Worm (Caenorhabditis elegans) whole organism, L2 larva: Measurements from ENCODE around the gene srv-24.
"Not testable (repeated sequence)": the region's sequence is repeated elsewhere in the genome, so short reads cannot be mapped to it uniquely, and the experiment has no call there.

Source experiments
- Y55F3AM.14 ChIP-seq: fragments of 200-800 bp; sonication (Bioruptor generic); optimal IDR thresholded peaks from 2 replicates; lab custom pipeline; 2018; ENCODE audit warnings: mild to moderate bottlenecking, missing genetic modification characterization, missing compliant biosample characterization
- ZK546.5 ChIP-seq: sonication (generic microtip); optimal IDR thresholded peaks from 2 replicates; lab custom pipeline; 2017; ENCODE audit warnings: missing biosample characterization, missing genetic modification characterization
- alr-1 ChIP-seq: fragments of 150-350 bp; optimal IDR thresholded peaks from 2 replicates; lab custom pipeline; 2014; ENCODE audit warnings: missing biosample characterization, missing genetic modification characterization
- ama-1 ChIP-seq: fragments of 150-350 bp; optimal IDR thresholded peaks from 2 replicates; lab custom pipeline; 2018; ENCODE audit warnings: inconsistent platforms
- blmp-1 ChIP-seq: sonication (generic microtip); optimal IDR thresholded peaks from 2 replicates; lab custom pipeline; 2017; ENCODE audit warnings: missing genetic modification characterization, mild to moderate bottlenecking, missing compliant biosample characterization, antibody characterized with exemption, moderate library complexity; ENCODE audit not compliant: insufficient read depth
- ceh-16 ChIP-seq: fragments of 150-350 bp; optimal IDR thresholded peaks from 2 replicates; lab custom pipeline; 2014; ENCODE audit warnings: missing biosample characterization, missing genetic modification characterization
- ceh-82 ChIP-seq: fragments of 150-350 bp; optimal IDR thresholded peaks from 2 replicates; lab custom pipeline; 2014; ENCODE audit warnings: missing biosample characterization, missing genetic modification characterization
- dmd-4 ChIP-seq: sonication (generic microtip); optimal IDR thresholded peaks from 2 replicates; lab custom pipeline; 2017; ENCODE audit warnings: missing biosample characterization, missing genetic modification characterization
- egl-27 ChIP-seq: sonication (generic microtip); optimal IDR thresholded peaks from 3 replicates; lab custom pipeline; 2017; ENCODE audit warnings: missing biosample characterization, missing genetic modification reagents, missing genetic modification characterization
- elt-1 ChIP-seq: fragments of 150-350 bp; optimal IDR thresholded peaks from 2 replicates; lab custom pipeline; 2014; ENCODE audit warnings: missing biosample characterization, missing genetic modification characterization
- elt-3 ChIP-seq: sonication (generic microtip); optimal IDR thresholded peaks from 2 replicates; lab custom pipeline; 2017; ENCODE audit warnings: missing biosample characterization, missing genetic modification characterization
- fos-1 ChIP-seq: fragments of 150-350 bp; optimal IDR thresholded peaks from 2 replicates; lab custom pipeline; 2014; ENCODE audit warnings: missing biosample characterization, missing genetic modification characterization
- gmeb-1 ChIP-seq: fragments of 150-350 bp; optimal IDR thresholded peaks from 2 replicates; lab custom pipeline; 2014; ENCODE audit warnings: missing biosample characterization, missing genetic modification characterization
- lin-11 ChIP-seq: fragments of 150-350 bp; sonication (generic microtip); optimal IDR thresholded peaks from 2 replicates; lab custom pipeline; 2014; ENCODE audit warnings: missing biosample characterization, missing genetic modification characterization, inconsistent platforms, mixed read lengths
- lin-13 ChIP-seq: fragments of 150-350 bp; optimal IDR thresholded peaks from 2 replicates; lab custom pipeline; 2014; ENCODE audit warnings: missing biosample characterization, missing genetic modification reagents, missing genetic modification characterization
- lsy-2 ChIP-seq, 2 experiments: fragments of 150-350 bp in 1 of 2; sonication (generic microtip) in 1 of 2; optimal IDR thresholded peaks; 2 replicates each; lab custom pipeline; 2014 to 2017; ENCODE audit warnings: missing biosample characterization in 2 of 2, missing genetic modification characterization in 2 of 2
- mab-5 ChIP-seq: fragments of 150-350 bp; optimal IDR thresholded peaks from 2 replicates; lab custom pipeline; 2014; ENCODE audit warnings: missing biosample characterization, missing genetic modification characterization
- mbf-1 ChIP-seq: sonication (generic microtip); optimal IDR thresholded peaks from 2 replicates; lab custom pipeline; 2017; ENCODE audit warnings: missing biosample characterization, missing genetic modification characterization
- mdl-1 ChIP-seq, 2 experiments: fragments of 150-350 bp in 1 of 2; sonication (generic microtip) in 1 of 2; optimal IDR thresholded peaks; 2 replicates each; lab custom pipeline; 2017; ENCODE audit warnings: missing biosample characterization in 2 of 2, missing genetic modification characterization in 2 of 2
- nhr-11 ChIP-seq: fragments of 150-350 bp; optimal IDR thresholded peaks from 2 replicates; lab custom pipeline; 2014; ENCODE audit warnings: missing biosample characterization, missing genetic modification characterization
- nhr-12 ChIP-seq: fragments of 150-350 bp; optimal IDR thresholded peaks from 2 replicates; lab custom pipeline; 2014; ENCODE audit warnings: missing biosample characterization, missing genetic modification characterization
- nhr-129 ChIP-seq: fragments of 150-350 bp; optimal IDR thresholded peaks from 2 replicates; lab custom pipeline; 2014; ENCODE audit warnings: missing biosample characterization, missing genetic modification characterization
- nhr-21 ChIP-seq: fragments of 150-350 bp; optimal IDR thresholded peaks from 2 replicates; lab custom pipeline; 2014; ENCODE audit warnings: missing biosample characterization, missing genetic modification characterization
- nhr-23 ChIP-seq: fragments of 150-350 bp; optimal IDR thresholded peaks from 2 replicates; lab custom pipeline; 2014; ENCODE audit warnings: missing biosample characterization, missing genetic modification reagents, missing genetic modification characterization
- nhr-6 ChIP-seq: fragments of 150-350 bp; optimal IDR thresholded peaks from 2 replicates; lab custom pipeline; 2014; ENCODE audit warnings: missing biosample characterization, missing genetic modification characterization
- nhr-77 ChIP-seq: fragments of 150-350 bp; optimal IDR thresholded peaks from 2 replicates; lab custom pipeline; 2014; ENCODE audit warnings: missing biosample characterization, missing genetic modification characterization
- peb-1 ChIP-seq: fragments of 150-350 bp; optimal IDR thresholded peaks from 2 replicates; lab custom pipeline; 2014; ENCODE audit warnings: missing biosample characterization, missing genetic modification characterization
- sem-4 ChIP-seq: fragments of 150-350 bp; optimal IDR thresholded peaks from 2 replicates; lab custom pipeline; 2014; ENCODE audit warnings: missing biosample characterization, missing genetic modification reagents, missing genetic modification characterization
- unc-39 ChIP-seq: fragments of 150-350 bp; optimal IDR thresholded peaks from 2 replicates; lab custom pipeline; 2014; ENCODE audit warnings: missing biosample characterization, missing genetic modification characterization
- unc-55 ChIP-seq: fragments of 150-350 bp; sonication (generic microtip); optimal IDR thresholded peaks from 3 replicates; lab custom pipeline; 2014; ENCODE audit warnings: missing biosample characterization, missing genetic modification reagents, missing genetic modification characterization
- unc-62 ChIP-seq: fragments of 150-350 bp; optimal IDR thresholded peaks from 2 replicates; lab custom pipeline; 2014; ENCODE audit warnings: missing biosample characterization, missing genetic modification reagents, missing genetic modification characterization
- zag-1 ChIP-seq: fragments of 150-350 bp; optimal IDR thresholded peaks from 2 replicates; lab custom pipeline; 2014; ENCODE audit warnings: missing biosample characterization, missing genetic modification characterization
- ztf-11 ChIP-seq: sonication (generic microtip); optimal IDR thresholded peaks from 2 replicates; lab custom pipeline; 2017; ENCODE audit warnings: missing biosample characterization, missing genetic modification characterization
- ztf-4 ChIP-seq: fragments of 150-350 bp; optimal IDR thresholded peaks from 2 replicates; lab custom pipeline; 2014; ENCODE audit warnings: missing biosample characterization, missing genetic modification characterization

The srv-24 gene

DNA sequence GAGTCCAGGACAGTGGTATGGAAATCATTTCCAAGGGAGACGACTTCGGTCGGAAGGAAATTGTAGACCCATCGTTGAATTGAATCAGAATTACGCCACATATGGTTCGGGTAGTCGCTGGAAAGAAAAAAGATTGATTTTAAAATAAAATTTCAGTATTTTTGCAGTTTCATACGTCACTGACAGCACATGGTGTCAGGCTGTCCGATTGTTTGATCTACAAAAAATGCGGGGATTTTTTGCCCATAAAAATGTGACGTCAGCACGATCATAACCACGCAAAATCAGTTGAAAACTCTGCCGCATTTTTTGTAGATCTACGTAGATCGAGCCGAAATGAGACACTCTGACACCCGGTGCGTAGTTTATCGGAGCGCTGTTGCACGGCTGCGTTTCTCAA is 26.7 kb upstream of the srv-24 start, which contains the start of gene Y73B6BL.12:
TSS of gene Y73B6BL.12 (minus strand) at position 101 of the 400 bp plus-strand sequence.
- not testable (repeated sequence) for TF ChIP-seq nhr-12, peb-1, egl-27

DNA sequence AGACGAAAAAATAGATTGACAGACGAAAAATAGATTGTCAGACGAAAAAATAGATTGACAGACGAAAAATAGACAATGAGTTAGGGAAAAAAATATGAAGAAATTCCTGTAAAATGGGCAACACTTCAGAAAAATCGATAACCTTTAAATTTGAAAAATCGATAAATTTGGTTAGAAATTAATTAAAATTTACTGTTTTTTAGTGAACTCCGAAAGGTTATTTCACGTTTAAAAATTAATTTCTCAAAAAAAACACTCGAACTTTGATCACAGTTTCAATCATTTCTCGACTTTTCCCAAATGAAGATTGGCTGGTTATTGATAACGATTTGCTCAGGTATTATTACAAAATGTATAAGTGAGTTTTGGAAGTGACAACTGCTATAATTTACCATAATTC is 16.8 kb upstream of the srv-24 start, which contains the start of gene csp-2:
TSS of gene csp-2 (plus strand) at position 301 of the 400 bp plus-strand sequence.
- TF ChIP-seq blmp-1 (tag; lab: Kevin White, UChicago) (no peak), egl-27 (no peak), dmd-4 (tag; lab: Kevin White, UChicago) (no peak), gmeb-1 (tag; lab: Kevin White, UChicago) (no peak), elt-3 (tag; lab: Kevin White, UChicago) (no peak), ztf-11 (tag; lab: Kevin White, UChicago) (no peak), mab-5 (tag; lab: Kevin White, UChicago) (no peak), nhr-23 (tag; lab: Kevin White, UChicago) (no peak), unc-39 (tag; lab: Kevin White, UChicago) (no peak), alr-1 (tag; lab: Kevin White, UChicago) (no peak), ama-1 (lab: Kevin White, UChicago) (no peak), unc-62 (no peak)

DNA sequence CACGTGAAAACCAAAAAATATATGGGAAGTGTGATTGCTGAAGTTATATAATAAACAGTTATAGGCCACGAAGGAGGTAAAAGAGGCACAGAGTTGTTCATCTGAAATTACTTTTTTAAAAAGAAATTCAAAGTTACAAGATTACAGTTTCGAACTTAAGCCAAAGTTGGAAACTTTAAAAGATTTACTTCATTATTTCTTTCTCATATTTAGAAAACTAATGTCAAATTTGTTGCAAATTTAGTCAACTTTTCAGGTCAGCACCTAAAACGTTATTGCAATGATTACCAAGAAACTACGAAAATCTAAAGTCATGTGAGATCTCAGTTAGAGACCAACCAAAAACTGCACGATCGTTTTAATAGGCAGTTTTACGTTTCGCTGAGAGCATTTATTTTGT is 13.0 kb upstream of the srv-24 start, which contains the start of gene srv-25:
TSS of gene srv-25 (minus strand) at position 101 of the 400 bp plus-strand sequence.
- TF ChIP-seq mbf-1 (no peak), gmeb-1 (tag; lab: Kevin White, UChicago) (no peak), lin-11 (no peak), ceh-82 (tag; lab: Kevin White, UChicago) (no peak), blmp-1 (tag; lab: Kevin White, UChicago) (no peak), ZK546.5 (tag; lab: Kevin White, UChicago) (no peak), nhr-129 (tag; lab: Kevin White, UChicago) (no peak), fos-1 (tag; lab: Kevin White, UChicago) (no peak), lsy-2 (tag; optimal IDR thresholded peaks at IDR 0.05; lab: Kevin White, UChicago) (no peak), nhr-21 (tag; lab: Kevin White, UChicago) (no peak), Y55F3AM.14 (GFP tag; lab: Kevin White, UChicago) (no peak), mdl-1 (tag; optimal IDR thresholded peaks at IDR 0.05; lab: Kevin White, UChicago) (no peak), nhr-6 (no peak), egl-27 (no peak), zag-1 (tag; lab: Kevin White, UChicago) (no peak), nhr-11 (tag; lab: Kevin White, UChicago) (no peak), ceh-16 (tag; lab: Kevin White, UChicago) (no peak), dmd-4 (tag; lab: Kevin White, UChicago) (no peak)

DNA sequence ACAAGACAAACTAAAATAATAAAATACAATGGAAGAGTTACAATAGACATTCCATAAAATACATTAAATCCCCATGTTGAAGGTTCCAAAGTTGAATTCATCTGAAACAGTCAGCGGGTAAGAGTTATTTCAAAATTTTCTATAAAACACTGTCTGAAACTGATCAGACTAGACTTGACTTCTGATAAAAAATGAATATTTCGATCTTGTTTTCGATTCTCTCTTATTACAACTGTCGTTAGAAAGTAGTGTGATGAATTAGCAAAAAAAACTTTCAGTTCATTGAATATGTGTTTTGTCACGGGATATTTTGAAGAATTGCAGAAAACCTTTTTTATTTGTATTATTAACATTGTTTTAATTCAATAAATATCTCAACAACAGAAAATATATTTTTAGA is 11.1 kb upstream of the srv-24 start, which contains the start of gene srv-26:
TSS of gene srv-26 (minus strand) at position 101 of the 400 bp plus-strand sequence.
- TF ChIP-seq unc-55 (GFP tag; lab: Kevin White, UChicago) (no peak), nhr-11 (tag; lab: Kevin White, UChicago) (no peak), unc-39 (tag; lab: Kevin White, UChicago) (no peak), mdl-1 (tag; optimal IDR thresholded peaks at IDR 0.05; lab: Kevin White, UChicago) (no peak), zag-1 (tag; lab: Kevin White, UChicago) (no peak), Y55F3AM.14 (GFP tag; lab: Kevin White, UChicago) (no peak), ceh-82 (tag; lab: Kevin White, UChicago) (no peak), unc-62 (no peak), nhr-77 (tag; lab: Kevin White, UChicago) (no peak)

DNA sequence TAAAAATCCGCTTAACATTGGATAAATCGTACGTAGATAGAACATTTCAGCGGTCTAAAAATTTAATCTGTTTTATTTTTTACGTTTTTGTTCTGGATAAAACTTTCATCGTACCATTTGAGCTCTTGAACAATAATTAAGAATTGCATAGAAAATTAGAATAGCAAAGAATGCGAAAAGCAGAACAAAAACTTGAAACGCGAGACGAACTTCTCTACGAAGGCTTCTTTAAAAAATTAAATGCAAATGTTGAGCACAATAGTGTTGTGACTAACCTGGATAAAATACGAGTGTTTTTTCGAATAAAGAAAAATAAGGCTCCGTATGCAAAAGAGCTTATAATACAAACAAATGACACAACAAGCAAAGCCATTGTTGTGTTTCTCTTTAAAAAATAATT is 8.9 kb upstream of the srv-24 start:
- TF ChIP-seq alr-1 (tag; lab: Kevin White, UChicago) (no peak), lin-13 (GFP tag; lab: Kevin White, UChicago) (no peak), nhr-23 (tag; lab: Kevin White, UChicago) (no peak), unc-39 (tag; lab: Kevin White, UChicago) (no peak), ztf-4 (tag; lab: Kevin White, UChicago) (no peak), ztf-11 (tag; lab: Kevin White, UChicago) (no peak), ama-1 (lab: Kevin White, UChicago) (no peak), blmp-1 (tag; lab: Kevin White, UChicago) (no peak), elt-1 (no peak), elt-3 (tag; lab: Kevin White, UChicago) (no peak), sem-4 (no peak)
